Fruit fly (Drosophila melanogaster): ENCODE data around the gene CG33116.
A peak's percentile ranks its signal among the peaks of the same experiment; 100 is the strongest.

CG33116 gene

DNA sequence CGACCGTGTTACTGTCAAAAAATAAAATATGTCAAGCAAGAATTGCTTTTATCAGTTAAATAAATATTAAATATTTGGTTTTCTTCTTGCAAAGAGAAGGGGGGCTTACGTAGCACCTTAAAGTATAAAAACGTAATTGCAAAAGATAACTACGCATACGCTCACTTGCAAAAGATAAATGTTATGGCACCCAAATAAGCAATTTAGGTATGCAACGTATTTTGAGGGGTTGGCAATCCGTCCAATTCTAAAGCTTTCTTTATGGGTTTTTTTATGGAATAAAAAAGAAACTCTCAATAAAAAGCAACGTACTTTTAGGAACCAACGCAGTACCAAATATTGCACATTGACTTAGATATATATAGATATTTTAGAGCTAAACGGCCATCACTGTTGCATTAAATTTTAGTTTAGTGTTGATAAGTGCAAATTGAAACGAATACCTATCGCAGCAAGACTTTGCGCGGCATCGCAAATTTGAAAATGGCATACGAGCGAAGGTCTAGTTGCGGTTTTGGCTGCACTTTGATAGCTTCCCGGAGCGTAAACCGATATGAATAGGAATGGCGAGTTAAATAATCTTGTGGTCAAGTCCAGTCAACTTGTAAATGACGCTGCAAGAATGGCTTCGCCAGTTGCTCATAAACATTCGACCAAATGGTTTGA lies 32.1 kb downstream of the CG33116 start, which contains the start of gene CG13077 (continued):
- TF ChIP-seq Ptx1 (GFP tag; IDR thresholded peaks at IDR 0.05) (no peak), ash1 (GFP tag; optimal IDR thresholded peaks at IDR 0.05) (no peak), CG8281 (tag; optimal IDR thresholded peaks at IDR 0.05) (no peak), CG6254 (GFP tag; optimal IDR thresholded peaks at IDR 0.05) (no peak), wor (GFP tag; IDR thresholded peaks at IDR 0.05) (no peak), CG5180 (GFP tag; optimal IDR thresholded peaks at IDR 0.05) (no peak), CG10274 (GFP tag; optimal IDR thresholded peaks at IDR 0.05) (no peak), tll (GFP tag; optimal IDR thresholded peaks at IDR 0.05) (no peak), lbe (GFP tag; optimal IDR thresholded peaks at IDR 0.05) (no peak), Side (GFP tag; optimal IDR thresholded peaks at IDR 0.05) (no peak), vvl (GFP tag; IDR thresholded peaks at IDR 0.05) (no peak), CG9609 (GFP tag; optimal IDR thresholded peaks at IDR 0.05) (no peak), CG1792 (GFP tag; optimal IDR thresholded peaks at IDR 0.05) (no peak), CG7786 (GFP tag; optimal IDR thresholded peaks at IDR 0.05) (no peak), hbn (GFP tag; IDR thresholded peaks at IDR 0.05; ENCODE audit: partially characterized antibody) (peak; percentile 74; the same call in 1 of the 2 replicates), CG32772 (GFP tag; IDR thresholded peaks at IDR 0.05) (no peak), pan (optimal IDR thresholded peaks at IDR 0.05) (no peak), pan (GFP tag; optimal IDR thresholded peaks at IDR 0.05 in 1 of 2, IDR thresholded peaks at IDR 0.05 in 1 of 2) (no peak), bbx (GFP tag; IDR thresholded peaks at IDR 0.05; ENCODE audit: partially characterized antibody) (peak; percentile 70; the same call in 1 of the 2 replicates), CG12104 (GFP tag; optimal IDR thresholded peaks at IDR 0.05) (no peak), sna (GFP tag; IDR thresholded peaks at IDR 0.05; ENCODE audit: partially characterized antibody) (peak; percentile 47; the same call in 1 of the 2 replicates), CG9932 (GFP tag; IDR thresholded peaks at IDR 0.05) (no peak), trh (GFP tag; optimal IDR thresholded peaks at IDR 0.05) (no peak), Hr78 (GFP tag; optimal IDR thresholded peaks at IDR 0.05) (no peak), Nf-YB (GFP tag; optimal IDR thresholded peaks at IDR 0.05) (no peak), CG17802 (tag; optimal IDR thresholded peaks at IDR 0.05) (no peak), lab (GFP tag; optimal IDR thresholded peaks at IDR 0.05) (no peak), scrt (GFP tag; optimal IDR thresholded peaks at IDR 0.05) (no peak), CG15514 (GFP tag; optimal IDR thresholded peaks at IDR 0.05) (no peak), Med (GFP tag) (peak; percentile 64), H2.0 (GFP tag; IDR thresholded peaks at IDR 0.05) (no peak), CG9797 (GFP tag; optimal IDR thresholded peaks at IDR 0.05) (no peak), Hmx (GFP tag; optimal IDR thresholded peaks at IDR 0.05) (no peak), Dll (GFP tag; IDR thresholded peaks at IDR 0.05; ENCODE audit: partially characterized antibody) (peak; percentile 68), Xbp1 (GFP tag; optimal IDR thresholded peaks at IDR 0.05) (no peak), CG15269 (tag; optimal IDR thresholded peaks at IDR 0.05) (no peak), TFAM (GFP tag; optimal IDR thresholded peaks at IDR 0.05) (no peak), fu2 (GFP tag; optimal IDR thresholded peaks at IDR 0.05) (no peak), jing (GFP tag; optimal IDR thresholded peaks at IDR 0.05) (no peak), CG8478 (optimal IDR thresholded peaks at IDR 0.05) (no peak), row (GFP tag; IDR thresholded peaks at IDR 0.05) (peak; percentile 27; the same call in 1 of the 3 replicates), gsb-n (tag; optimal IDR thresholded peaks at IDR 0.05) (no peak), gt (GFP tag; IDR thresholded peaks at IDR 0.05) (no peak), stc (GFP tag; IDR thresholded peaks at IDR 0.05) (no peak), Mes4 (GFP tag; optimal IDR thresholded peaks at IDR 0.05) (no peak), CG8944 (GFP tag; optimal IDR thresholded peaks at IDR 0.05) (no peak), otp (GFP tag; IDR thresholded peaks at IDR 0.05) (no peak), Doc3 (GFP tag; IDR thresholded peaks at IDR 0.05; ENCODE audit: partially characterized antibody) (peak; percentile 76; the same call in 2 of the 3 replicates), CG13123 (GFP tag; optimal IDR thresholded peaks at IDR 0.05) (no peak), corto (GFP tag; optimal IDR thresholded peaks at IDR 0.05) (no peak)
